Worm (Caenorhabditis elegans): Measurements from ENCODE around the gene W02H5.19.
A peak's percentile ranks its signal among the peaks of the same experiment; 100 is the strongest.

DNA sequence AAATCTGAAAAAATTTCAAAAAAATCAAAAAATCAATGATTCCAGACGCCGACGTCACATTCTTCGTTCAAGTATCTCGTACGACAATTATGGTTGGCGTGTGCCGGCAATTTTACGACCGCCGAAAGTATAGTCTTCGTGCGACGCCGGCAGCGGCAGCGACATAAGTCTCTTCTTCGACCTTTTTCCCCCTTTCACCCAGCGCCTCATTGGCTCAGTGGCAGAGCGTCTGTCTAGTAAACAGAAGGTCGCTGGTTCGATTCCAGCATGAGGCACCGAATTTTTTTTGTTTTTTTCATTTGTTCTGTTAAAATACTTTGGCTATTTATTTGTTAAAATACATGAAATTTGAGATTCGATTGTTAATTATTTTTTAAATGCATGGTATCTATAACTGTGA is 35.1 kb downstream of the W02H5.19 start:
- peak; percentile 4 for TF ChIP-seq fkh-10 (GFP tag; optimal IDR thresholded peaks at IDR 0.05)
- no peak for TF ChIP-seq ama-1 (optimal IDR thresholded peaks at IDR 0.05)
- TF ChIP-seq unc-130 (tag; optimal IDR thresholded peaks at IDR 0.05), result no peak
- peak; percentile 45 for TF ChIP-seq rnt-1 (tag; optimal IDR thresholded peaks at IDR 0.05)
